Fruit fly (Drosophila melanogaster) whole organism, embryonic: Measurements from ENCODE around the gene mthl9.

ENCODE experiments used
- Awh ChIP-seq: fragments of 200-800 bp; sonication (Bioruptor generic); IDR thresholded peaks from 2 replicates; pipeline ENCODE4, ENCODE4 v1.3.6; 2022; ENCODE audit warnings: missing biosample characterization, missing genetic modification characterization
- B-H1 ChIP-seq: fragments of 200-800 bp; sonication (Bioruptor generic); IDR thresholded peaks from 3 replicates; pipeline ENCODE4 v1.3.6; 2022; ENCODE audit warnings: missing biosample characterization, missing genetic modification characterization
- C15 ChIP-seq: fragments of 200-800 bp; sonication (Bioruptor generic); IDR thresholded peaks from 3 replicates; pipeline ENCODE4 v1.3.6; 2022; ENCODE audit warnings: missing biosample characterization, missing genetic modification characterization
- CG10366 ChIP-seq: fragments of 200-800 bp; sonication (Bioruptor generic); IDR thresholded peaks from 2 replicates; pipeline ENCODE4 v1.3.6; 2022; ENCODE audit warnings: missing biosample characterization, missing genetic modification characterization
- CG10431 ChIP-seq: fragments of 200-800 bp; sonication (Bioruptor generic); optimal IDR thresholded peaks from 3 replicates; lab custom pipeline; 2018; ENCODE audit warnings: missing biosample characterization, mild to moderate bottlenecking, missing genetic modification characterization
- CG10979 ChIP-seq: fragments of 200-800 bp; sonication (Bioruptor generic); optimal IDR thresholded peaks from 2 replicates; lab custom pipeline; 2018; ENCODE audit warnings: missing biosample characterization, mild to moderate bottlenecking, missing genetic modification characterization, moderate library complexity
- CG11696 ChIP-seq: fragments of 200-800 bp; sonication (Bioruptor generic); IDR thresholded peaks from 2 replicates; pipeline ENCODE4 v1.3.6; 2022; ENCODE audit warnings: missing biosample characterization, missing genetic modification characterization
- CG13296 ChIP-seq: fragments of 200-800 bp; sonication (Bioruptor generic); optimal IDR thresholded peaks from 3 replicates; lab custom pipeline; 2018; ENCODE audit warnings: missing biosample characterization, mild to moderate bottlenecking, missing genetic modification characterization
- CG14965 ChIP-seq: fragments of 200-800 bp; sonication (Bioruptor generic); optimal IDR thresholded peaks from 2 replicates; lab custom pipeline; 2016; ENCODE audit warnings: missing biosample characterization, missing genetic modification characterization, borderline replicate concordance
- CG17361 ChIP-seq: fragments of 200-800 bp; sonication (Bioruptor generic); IDR thresholded peaks from 3 replicates; pipeline ENCODE4 v1.3.6; 2022; ENCODE audit warnings: missing biosample characterization, missing genetic modification characterization
- CG1832 ChIP-seq: fragments of 200-800 bp; sonication (Bioruptor generic); optimal IDR thresholded peaks from 2 replicates; lab custom pipeline; 2017; ENCODE audit warnings: missing biosample characterization, mild to moderate bottlenecking, missing genetic modification characterization, inconsistent platforms
- CG2129 ChIP-seq: fragments of 200-800 bp; sonication (Bioruptor generic); IDR thresholded peaks from 2 replicates; pipeline ENCODE4 v1.3.6; 2022; ENCODE audit warnings: missing biosample characterization, missing genetic modification characterization; ENCODE audit not compliant: partially characterized antibody
- CG2712 ChIP-seq: fragments of 200-800 bp; optimal IDR thresholded peaks from 3 replicates; lab custom pipeline; 2019; ENCODE audit warnings: missing biosample characterization, mild to moderate bottlenecking, missing genetic modification characterization, moderate library complexity
- CG30403 ChIP-seq: fragments of 200-800 bp; sonication (Bioruptor generic); optimal IDR thresholded peaks from 3 replicates; lab custom pipeline; 2016; ENCODE audit warnings: missing biosample characterization, missing genetic modification characterization
- CG33213 ChIP-seq: fragments of 200-800 bp; sonication (Bioruptor generic); optimal IDR thresholded peaks from 3 replicates; lab custom pipeline; 2016; ENCODE audit warnings: missing biosample characterization, missing genetic modification characterization
- CG34224 ChIP-seq: fragments of 200-800 bp; sonication (Bioruptor generic); IDR thresholded peaks from 3 replicates; pipeline ENCODE4 v1.3.6; 2022; ENCODE audit warnings: missing biosample characterization, missing genetic modification characterization; ENCODE audit not compliant: partially characterized antibody
- CG5180 ChIP-seq: fragments of 200-800 bp; sonication (Bioruptor generic); optimal IDR thresholded peaks from 3 replicates; lab custom pipeline; 2017; ENCODE audit warnings: missing biosample characterization, missing genetic modification characterization, mild to moderate bottlenecking, moderate library complexity, missing genetic modification reagents
- CG5245 ChIP-seq: fragments of 200-800 bp; sonication (Bioruptor generic); optimal IDR thresholded peaks from 3 replicates; lab custom pipeline; 2016; ENCODE audit warnings: missing biosample characterization, missing genetic modification characterization
- CG6272 ChIP-seq: fragments of 200-800 bp; sonication (Bioruptor generic); IDR thresholded peaks from 2 replicates; pipeline ENCODE4 v1.3.6; 2022; ENCODE audit warnings: missing biosample characterization, missing genetic modification characterization
- CG8765 ChIP-seq: fragments of 200-800 bp; sonication (Bioruptor generic); IDR thresholded peaks from 2 replicates; pipeline ENCODE4 v1.3.6; 2022; ENCODE audit warnings: missing biosample characterization, missing genetic modification characterization
- CG9932 ChIP-seq: fragments of 200-800 bp; sonication (Bioruptor generic); IDR thresholded peaks from 2 replicates; pipeline ENCODE4 v1.3.6; 2022; ENCODE audit warnings: missing biosample characterization, missing genetic modification characterization
- CkIIα-i1 ChIP-seq: fragments of 200-800 bp; sonication (Bioruptor generic); IDR thresholded peaks from 2 replicates; pipeline ENCODE4 v1.3.6; 2022; ENCODE audit warnings: missing biosample characterization, missing genetic modification characterization
- Dad ChIP-seq: fragments of 200-800 bp; sonication (Bioruptor generic); optimal IDR thresholded peaks from 3 replicates; lab custom pipeline; 2016; ENCODE audit warnings: missing biosample characterization, missing genetic modification characterization
- Dip3 ChIP-seq: fragments of 200-800 bp; sonication (Bioruptor generic); optimal IDR thresholded peaks from 3 replicates; lab custom pipeline; 2016; ENCODE audit warnings: missing biosample characterization, missing genetic modification characterization
- Eip74EF ChIP-seq, 2 experiments: fragments of 200-800 bp in 1 of 2; fragments of >200 bp in 1 of 2; sonication (Bioruptor generic) in 1 of 2; optimal IDR thresholded peaks; 2 replicates each; lab custom pipeline; 2017 to 2019; ENCODE audit warnings: missing biosample characterization in 2 of 2, missing genetic modification characterization in 2 of 2, mild to moderate bottlenecking in 1 of 2, moderate library complexity in 1 of 2
- Ets65A ChIP-seq: fragments of 200-800 bp; sonication (Bioruptor generic); peaks from one replicate; lab custom pipeline; 2016; ENCODE audit warnings: missing biosample characterization, missing genetic modification characterization
- Hr39 ChIP-seq: fragments of >200 bp; optimal IDR thresholded peaks from 2 replicates; lab custom pipeline; 2017
- Lim3 ChIP-seq: fragments of 200-800 bp; sonication (Bioruptor generic); IDR thresholded peaks from 2 replicates; pipeline ENCODE4 v1.3.6; 2022; ENCODE audit warnings: missing biosample characterization, missing genetic modification characterization
- NFAT ChIP-seq: fragments of 200-800 bp; sonication (Bioruptor generic); IDR thresholded peaks from 2 replicates; pipeline ENCODE4 v1.3.6; 2022; ENCODE audit warnings: missing biosample characterization, missing genetic modification characterization
- NfI ChIP-seq: fragments of 200-800 bp; sonication (Bioruptor generic); optimal IDR thresholded peaks from 3 replicates; lab custom pipeline; 2018; ENCODE audit warnings: missing biosample characterization, mild to moderate bottlenecking, missing genetic modification characterization, moderate library complexity
- Sox102F ChIP-seq: fragments of 200-800 bp; sonication (Bioruptor generic); optimal IDR thresholded peaks from 2 replicates; lab custom pipeline; 2018; ENCODE audit warnings: missing biosample characterization, mild to moderate bottlenecking, missing genetic modification characterization, moderate library complexity
- amos ChIP-seq: fragments of 200-800 bp; sonication (Bioruptor generic); IDR thresholded peaks from 2 replicates; pipeline ENCODE4 v1.3.6; 2022; ENCODE audit warnings: missing biosample characterization, missing genetic modification characterization; ENCODE audit not compliant: partially characterized antibody
- bcd ChIP-seq: fragments of 200-800 bp; sonication (Bioruptor generic); optimal IDR thresholded peaks from 2 replicates; lab custom pipeline; 2017; ENCODE audit warnings: missing biosample characterization, mild to moderate bottlenecking, missing genetic modification characterization
- bsh ChIP-seq, 2 experiments: fragments of 200-800 bp; sonication (Bioruptor generic); optimal IDR thresholded peaks; 2 replicates each; lab custom pipeline; 2017 to 2018; ENCODE audit warnings: mild to moderate bottlenecking in 2 of 2, missing biosample characterization in 2 of 2, missing genetic modification characterization in 2 of 2, moderate library complexity in 1 of 2
- ci ChIP-seq: fragments of 200-800 bp; sonication (Bioruptor generic); IDR thresholded peaks from 3 replicates; pipeline ENCODE4 v1.3.6; 2022; ENCODE audit warnings: missing biosample characterization, missing genetic modification characterization
- crp ChIP-seq, 2 experiments: fragments of 200-800 bp; sonication (Bioruptor generic); optimal IDR thresholded peaks; 2 replicates in 1 of 2; 3 replicates in 1 of 2; lab custom pipeline; 2017; ENCODE audit warnings: missing biosample characterization in 2 of 2, missing genetic modification characterization in 2 of 2, mild to moderate bottlenecking in 1 of 2, moderate library complexity in 1 of 2
- ems ChIP-seq: fragments of 200-800 bp; sonication (Bioruptor generic); optimal IDR thresholded peaks from 3 replicates; lab custom pipeline; 2016; ENCODE audit warnings: missing biosample characterization, missing genetic modification characterization
- fu2 ChIP-seq: fragments of 200-800 bp; sonication (Bioruptor generic); optimal IDR thresholded peaks from 2 replicates; lab custom pipeline; 2016; ENCODE audit warnings: missing biosample characterization, missing genetic modification characterization
- gce ChIP-seq: fragments of 200-800 bp; sonication (Bioruptor generic); IDR thresholded peaks from 3 replicates; pipeline ENCODE4 v1.3.6; 2022; ENCODE audit warnings: missing biosample characterization, missing genetic modification characterization
- lab ChIP-seq: fragments of 200-800 bp; sonication (Bioruptor generic); optimal IDR thresholded peaks from 3 replicates; lab custom pipeline; 2017; ENCODE audit warnings: missing biosample characterization, missing genetic modification characterization, mild to moderate bottlenecking, moderate library complexity, missing genetic modification reagents
- lbe ChIP-seq: fragments of 200-800 bp; sonication (Bioruptor generic); optimal IDR thresholded peaks from 2 replicates; lab custom pipeline; 2016; ENCODE audit warnings: missing biosample characterization, mild to moderate bottlenecking, missing genetic modification characterization
- pan ChIP-seq, 4 experiments: fragments of >200 bp in 3 of 4; fragments of 200-800 bp in 1 of 4; sonication (Bioruptor generic) in 1 of 4; optimal IDR thresholded peaks in 3 of 4; IDR thresholded peaks in 1 of 4; 2 replicates each; pipeline versions ENCODE4 v1.3.6 to Lab custom; 2017 to 2022; ENCODE audit warnings: missing biosample characterization in 2 of 4, missing genetic modification characterization in 2 of 4, mixed read lengths in 1 of 4
- pita ChIP-seq: fragments of 200-800 bp; sonication (Bioruptor generic); optimal IDR thresholded peaks from 2 replicates; lab custom pipeline; 2017; ENCODE audit warnings: missing biosample characterization, mild to moderate bottlenecking, missing genetic modification characterization
- psq ChIP-seq: fragments of 200-800 bp; sonication (Bioruptor generic); optimal IDR thresholded peaks from 2 replicates; lab custom pipeline; 2017; ENCODE audit warnings: missing biosample characterization, missing genetic modification characterization
- rib ChIP-seq: fragments of 200-800 bp; sonication (Bioruptor generic); IDR thresholded peaks from 2 replicates; pipeline ENCODE4 v1.3.6; 2022; ENCODE audit warnings: missing biosample characterization, missing genetic modification characterization
- run ChIP-seq: fragments of 200-800 bp; sonication (Bioruptor generic); optimal IDR thresholded peaks from 3 replicates; lab custom pipeline; 2018; ENCODE audit warnings: missing biosample characterization, mild to moderate bottlenecking, missing genetic modification characterization
- sc ChIP-seq, 3 experiments: fragments of >200 bp in 2 of 3; fragments of 200-800 bp in 1 of 3; sonication (Bioruptor generic) in 1 of 3; optimal IDR thresholded peaks; 2 replicates in 2 of 3; 3 replicates in 1 of 3; lab custom pipeline; 2017; ENCODE audit warnings: mild to moderate bottlenecking in 1 of 3, missing biosample characterization in 1 of 3, missing genetic modification characterization in 1 of 3, missing genetic modification reagents in 1 of 3
- sens ChIP-seq: fragments of 200-800 bp; sonication (Bioruptor generic); peaks from one replicate; lab custom pipeline; 2016; ENCODE audit warnings: missing biosample characterization, missing genetic modification characterization
- sim ChIP-seq: fragments of 200-800 bp; sonication (Bioruptor generic); IDR thresholded peaks from 2 replicates; pipeline ENCODE4 v1.3.6; 2022; ENCODE audit warnings: missing biosample characterization, missing genetic modification characterization
- yki ChIP-seq: fragments of >200 bp; optimal IDR thresholded peaks from 3 replicates; lab custom pipeline; 2018

mthl9 gene

DNA sequence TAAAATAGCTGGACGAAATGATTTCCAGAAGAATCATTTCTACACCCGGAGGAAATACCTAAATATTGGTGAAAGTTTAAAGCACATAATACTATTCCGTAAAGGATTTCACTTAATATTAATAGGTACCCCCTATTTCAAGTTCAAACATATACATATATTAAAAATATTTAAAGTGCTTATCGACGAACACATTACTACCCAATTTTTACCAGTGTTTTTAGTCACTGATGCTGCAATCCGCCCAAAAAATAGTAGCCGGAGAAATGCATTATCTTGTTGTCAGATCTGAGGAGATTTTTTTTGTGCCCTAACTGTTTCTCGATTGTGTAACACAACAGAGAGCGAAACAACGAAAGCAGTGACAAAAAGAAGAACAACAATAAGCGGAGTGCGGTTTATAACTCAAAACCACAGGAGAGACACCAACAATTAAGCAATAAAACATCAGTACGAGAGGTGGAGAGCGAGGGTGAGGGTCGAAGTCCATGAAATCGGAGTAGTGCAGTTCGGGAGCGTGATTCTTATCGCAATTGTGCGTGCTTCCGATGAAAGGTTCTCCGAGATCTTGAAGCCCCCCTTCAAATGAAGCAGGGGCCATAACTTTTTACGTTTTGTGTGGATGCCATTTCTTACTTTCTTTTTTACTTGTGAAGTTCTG, 48.9 kb upstream of the mthl9 start (continued):
- TF ChIP-seq CG10366 (GFP tag; lab: Robert Waterston, UW) (no peak), CG5180 (GFP tag; lab: Kevin White, UChicago) (no peak), NFAT (no peak), pan (optimal IDR thresholded peaks at IDR 0.05; lab: Kevin White, UChicago) (no peak), pan (GFP tag; optimal IDR thresholded peaks at IDR 0.05 in 1 of 2, IDR thresholded peaks at IDR 0.05 in 1 of 2) (no peak), CG10431 (GFP tag; lab: Kevin White, UChicago) (no peak), CG30403 (GFP tag; lab: Kevin White, UChicago) (no peak), sens (GFP tag; lab: Kevin White, UChicago) (peak; percentile 86), yki (no peak), C15 (no peak), crp (GFP tag; optimal IDR thresholded peaks at IDR 0.05; lab: Kevin White, UChicago) (no peak), psq (no peak), CG14965 (no peak), CG33213 (GFP tag; lab: Kevin White, UChicago) (no peak), B-H1 (GFP tag; lab: Robert Waterston, UW) (no peak), CG1832 (no peak), ci (GFP tag; lab: Robert Waterston, UW) (no peak), CG34224 (GFP tag; lab: Robert Waterston, UW) (no peak), CG8765 (GFP tag; lab: Robert Waterston, UW) (no peak), Hr39 (no peak), bsh (GFP tag; optimal IDR thresholded peaks at IDR 0.05; lab: Kevin White, UChicago) (peak in 1 of 2 experiments; percentile 67), CG2129 (GFP tag; lab: Robert Waterston, UW) (no peak), lbe (GFP tag; lab: Kevin White, UChicago) (no peak), Dip3 (GFP tag; lab: Kevin White, UChicago) (no peak), sim (GFP tag; lab: Robert Waterston, UW) (no peak), Dad (GFP tag; lab: Kevin White, UChicago) (no peak), gce (GFP tag; lab: Robert Waterston, UW) (no peak), NfI (no peak), Eip74EF (GFP tag; optimal IDR thresholded peaks at IDR 0.05; lab: Kevin White, UChicago) (no peak), CG11696 (no peak), CG9932 (GFP tag; lab: Robert Waterston, UW) (no peak), Awh (GFP tag; lab: Robert Waterston, UW) (no peak), Lim3 (GFP tag; lab: Robert Waterston, UW) (no peak), rib (GFP tag; lab: Robert Waterston, UW) (no peak), CG10979 (tag; lab: Kevin White, UChicago) (peak; percentile 74), bcd (GFP tag; lab: Kevin White, UChicago) (no peak), amos (GFP tag; lab: Robert Waterston, UW) (no peak), fu2 (no peak), CG6272 (GFP tag; lab: Robert Waterston, UW) (no peak), sc (optimal IDR thresholded peaks at IDR 0.05; lab: Kevin White, UChicago) (no peak), sc (GFP tag; optimal IDR thresholded peaks at IDR 0.05; lab: Kevin White, UChicago) (peak; percentile 7), Sox102F (GFP tag; lab: Kevin White, UChicago) (peak; percentile 18), ems (no peak), CG5245 (no peak), CG2712 (peak; percentile 70), lab (GFP tag; lab: Kevin White, UChicago) (no peak), CG17361 (GFP tag; lab: Robert Waterston, UW) (peak; percentile 50; the same call in 2 of the 3 replicates), pita (no peak), run (tag; lab: Kevin White, UChicago) (no peak), Ets65A (GFP tag; lab: Kevin White, UChicago) (no peak), CG13296 (GFP tag; lab: Kevin White, UChicago) (no peak), CkIIα-i1 (GFP tag; lab: Robert Waterston, UW) (no peak)
